Fruit fly (Drosophila melanogaster) whole organism, embryonic: ENCODE data around the gene Yip1d1.

Experiments used
- Abd-B ChIP-seq: fragments of 200-800 bp; sonication (Bioruptor generic); optimal IDR thresholded peaks from 2 replicates; lab custom pipeline; 2018; ENCODE audit warnings: missing biosample characterization, mild to moderate bottlenecking, missing genetic modification characterization, moderate library complexity
- Atf6 ChIP-seq: fragments of 200-800 bp; sonication (Bioruptor generic); IDR thresholded peaks from 2 replicates; pipeline ENCODE4 v1.3.6; 2022; ENCODE audit warnings: missing biosample characterization, missing genetic modification characterization
- CG10543 ChIP-seq: fragments of 200-800 bp; sonication (Bioruptor generic); optimal IDR thresholded peaks from 3 replicates; lab custom pipeline; 2017; ENCODE audit warnings: missing biosample characterization, mild to moderate bottlenecking, missing genetic modification characterization, moderate library complexity
- CG11398 ChIP-seq: fragments of 200-800 bp; sonication (Bioruptor generic); optimal IDR thresholded peaks from 2 replicates; lab custom pipeline; 2016; ENCODE audit warnings: missing biosample characterization, missing genetic modification characterization
- CG12219 ChIP-seq: fragments of 200-800 bp; sonication (Bioruptor generic); optimal IDR thresholded peaks from 3 replicates; lab custom pipeline; 2018; ENCODE audit warnings: missing biosample characterization, mild to moderate bottlenecking, missing genetic modification characterization
- CG12769 ChIP-seq: fragments of 200-800 bp; sonication (Bioruptor generic); optimal IDR thresholded peaks from 2 replicates; lab custom pipeline; 2019; ENCODE audit warnings: missing biosample characterization, mild to moderate bottlenecking, missing genetic modification characterization, moderate library complexity
- CG13424 ChIP-seq: fragments of 200-800 bp; sonication (Bioruptor generic); optimal IDR thresholded peaks from 2 replicates; lab custom pipeline; 2019; ENCODE audit warnings: missing biosample characterization, mild to moderate bottlenecking, missing genetic modification characterization, moderate library complexity
- CG17359 ChIP-seq: fragments of 200-800 bp; sonication (Bioruptor generic); optimal IDR thresholded peaks from 3 replicates; lab custom pipeline; 2018; ENCODE audit warnings: missing biosample characterization, mild to moderate bottlenecking, missing genetic modification characterization, moderate library complexity
- CG17612 ChIP-seq: fragments of 200-800 bp; sonication (Bioruptor generic); IDR thresholded peaks from 2 replicates; pipeline ENCODE4 v1.3.6; 2022; ENCODE audit warnings: missing biosample characterization, missing genetic modification characterization
- CG17802 ChIP-seq: fragments of 200-800 bp; sonication (Bioruptor generic); optimal IDR thresholded peaks from 2 replicates; lab custom pipeline; 2018; ENCODE audit warnings: missing biosample characterization, mild to moderate bottlenecking, missing genetic modification characterization, moderate library complexity
- CG1832 ChIP-seq: fragments of 200-800 bp; sonication (Bioruptor generic); optimal IDR thresholded peaks from 2 replicates; lab custom pipeline; 2017; ENCODE audit warnings: missing biosample characterization, mild to moderate bottlenecking, missing genetic modification characterization, inconsistent platforms
- CG3065 ChIP-seq: fragments of 200-800 bp; sonication (Bioruptor generic); optimal IDR thresholded peaks from 2 replicates; lab custom pipeline; 2016; ENCODE audit warnings: missing biosample characterization, missing genetic modification characterization
- CG31224 ChIP-seq: fragments of 200-800 bp; sonication (Bioruptor generic); IDR thresholded peaks from 2 replicates; pipeline ENCODE4 v1.3.6; 2022; ENCODE audit warnings: missing biosample characterization, missing genetic modification characterization
- CG31365 ChIP-seq: fragments of 200-800 bp; sonication (Bioruptor generic); optimal IDR thresholded peaks from 2 replicates; lab custom pipeline; 2018; ENCODE audit warnings: missing biosample characterization, mild to moderate bottlenecking, missing genetic modification characterization
- CG32772 ChIP-seq: fragments of 200-800 bp; sonication (Bioruptor generic); IDR thresholded peaks from 2 replicates; pipeline ENCODE4 v1.3.6; 2022; ENCODE audit warnings: missing biosample characterization, missing genetic modification characterization
- CG34224 ChIP-seq: fragments of 200-800 bp; sonication (Bioruptor generic); IDR thresholded peaks from 3 replicates; pipeline ENCODE4 v1.3.6; 2022; ENCODE audit warnings: missing biosample characterization, missing genetic modification characterization; ENCODE audit not compliant: partially characterized antibody
- CG4707 ChIP-seq: fragments of 200-800 bp; sonication (Bioruptor generic); optimal IDR thresholded peaks from 2 replicates; lab custom pipeline; 2018; ENCODE audit warnings: missing biosample characterization, mild to moderate bottlenecking, missing genetic modification characterization, moderate library complexity
- CG5953 ChIP-seq: fragments of 200-800 bp; sonication (Bioruptor generic); IDR thresholded peaks from 2 replicates; pipeline ENCODE4 v1.3.6; 2022; ENCODE audit warnings: missing biosample characterization, missing genetic modification characterization
- CG6765 ChIP-seq: fragments of 200-800 bp; sonication (Bioruptor generic); optimal IDR thresholded peaks from 3 replicates; lab custom pipeline; 2017; ENCODE audit warnings: missing biosample characterization, mild to moderate bottlenecking, missing genetic modification characterization
- CG7271 ChIP-seq: fragments of 200-800 bp; sonication (Bioruptor generic); optimal IDR thresholded peaks from 2 replicates; lab custom pipeline; 2018; ENCODE audit warnings: missing biosample characterization, mild to moderate bottlenecking, missing genetic modification characterization, moderate library complexity
- CG9215 ChIP-seq: fragments of 200-800 bp; sonication (Bioruptor generic); IDR thresholded peaks from 2 replicates; pipeline ENCODE4 v1.3.6; 2022; ENCODE audit warnings: missing biosample characterization, missing genetic modification characterization
- Camta ChIP-seq: fragments of 200-800 bp; sonication (Bioruptor generic); optimal IDR thresholded peaks from 2 replicates; lab custom pipeline; 2016; ENCODE audit warnings: missing biosample characterization, missing genetic modification characterization
- HLH4C ChIP-seq: fragments of 200-800 bp; sonication (Bioruptor generic); IDR thresholded peaks from 3 replicates; pipeline ENCODE4 v1.3.6; 2022; ENCODE audit warnings: missing biosample characterization, missing genetic modification characterization; ENCODE audit not compliant: partially characterized antibody
- Hr51 ChIP-seq, 2 experiments: fragments of 200-800 bp; sonication (Bioruptor generic); optimal IDR thresholded peaks; 2 replicates in 1 of 2; 3 replicates in 1 of 2; lab custom pipeline; 2016 to 2018; ENCODE audit warnings: missing biosample characterization in 2 of 2, missing genetic modification characterization in 2 of 2, mild to moderate bottlenecking in 1 of 2, moderate library complexity in 1 of 2
- Meics ChIP-seq: fragments of 200-800 bp; sonication (Bioruptor generic); optimal IDR thresholded peaks from 2 replicates; lab custom pipeline; 2017; ENCODE audit warnings: missing biosample characterization, mild to moderate bottlenecking, missing genetic modification characterization
- Nf-YC ChIP-seq: fragments of 200-800 bp; optimal IDR thresholded peaks from 3 replicates; lab custom pipeline; 2019; ENCODE audit warnings: missing biosample characterization, mild to moderate bottlenecking, missing genetic modification characterization, moderate library complexity
- Sry-β ChIP-seq: fragments of 200-800 bp; sonication (Bioruptor generic); optimal IDR thresholded peaks from 2 replicates; lab custom pipeline; 2018; ENCODE audit warnings: missing biosample characterization, mild to moderate bottlenecking, missing genetic modification characterization, moderate library complexity
- Ssrp ChIP-seq: fragments of 200-800 bp; sonication (Bioruptor generic); optimal IDR thresholded peaks from 2 replicates; lab custom pipeline; 2018; ENCODE audit warnings: missing biosample characterization, mild to moderate bottlenecking, missing genetic modification characterization, moderate library complexity
- Stat92E ChIP-seq, 3 experiments: fragments of >200 bp in 2 of 3; fragments of 200-800 bp in 1 of 3; sonication (Bioruptor generic) in 1 of 3; optimal IDR thresholded peaks; 2 replicates each; lab custom pipeline; 2017 to 2019; ENCODE audit warnings: missing biosample characterization in 3 of 3, missing genetic modification characterization in 3 of 3, mild to moderate bottlenecking in 1 of 3, moderate library complexity in 1 of 3
- TFAM ChIP-seq: fragments of 200-800 bp; sonication (Bioruptor generic); optimal IDR thresholded peaks from 2 replicates; lab custom pipeline; 2017; ENCODE audit warnings: missing biosample characterization, missing genetic modification characterization, inconsistent platforms
- ato ChIP-seq: fragments of 200-800 bp; sonication (Bioruptor generic); IDR thresholded peaks from 2 replicates; pipeline ENCODE4 v1.3.6; 2022; ENCODE audit warnings: missing biosample characterization, missing genetic modification characterization; ENCODE audit not compliant: partially characterized antibody
- bigmax ChIP-seq: fragments of 200-800 bp; sonication (Bioruptor generic); optimal IDR thresholded peaks from 2 replicates; lab custom pipeline; 2018; ENCODE audit warnings: missing biosample characterization, mild to moderate bottlenecking, missing genetic modification characterization
- caup ChIP-seq: fragments of 200-800 bp; sonication (Bioruptor generic); optimal IDR thresholded peaks from 3 replicates; lab custom pipeline; 2017; ENCODE audit warnings: missing biosample characterization, mild to moderate bottlenecking, missing genetic modification characterization, moderate library complexity; ENCODE audit not compliant: severe bottlenecking
- dan ChIP-seq: fragments of 200-800 bp; sonication (Bioruptor generic); IDR thresholded peaks from 2 replicates; pipeline ENCODE4 v1.3.6; 2022; ENCODE audit warnings: missing biosample characterization, missing genetic modification characterization
- danr ChIP-seq: fragments of 200-800 bp; sonication (Bioruptor generic); IDR thresholded peaks from 2 replicates; pipeline ENCODE4 v1.3.6; 2022; ENCODE audit warnings: missing biosample characterization, missing genetic modification characterization
- dmrt11E ChIP-seq: fragments of 200-800 bp; sonication (Bioruptor generic); optimal IDR thresholded peaks from 3 replicates; lab custom pipeline; 2018; ENCODE audit warnings: missing biosample characterization, mild to moderate bottlenecking, missing genetic modification characterization, moderate library complexity
- exex ChIP-seq: fragments of 200-800 bp; sonication (Bioruptor generic); optimal IDR thresholded peaks from 4 replicates; lab custom pipeline; 2018; ENCODE audit warnings: missing biosample characterization, mild to moderate bottlenecking, missing genetic modification characterization, moderate library complexity
- fd3F ChIP-seq: fragments of 200-800 bp; sonication (Bioruptor generic); optimal IDR thresholded peaks from 2 replicates; lab custom pipeline; 2018; ENCODE audit warnings: missing biosample characterization, mild to moderate bottlenecking, missing genetic modification characterization, moderate library complexity
- fru ChIP-seq: fragments of >200 bp; optimal IDR thresholded peaks from 2 replicates; lab custom pipeline; 2017
- her ChIP-seq: fragments of 200-800 bp; sonication (Bioruptor generic); optimal IDR thresholded peaks from 2 replicates; lab custom pipeline; 2016; ENCODE audit warnings: missing biosample characterization, missing genetic modification characterization
- kni ChIP-seq: fragments of 200-800 bp; sonication (Bioruptor generic); optimal IDR thresholded peaks from 3 replicates; lab custom pipeline; 2017; ENCODE audit warnings: mild to moderate bottlenecking, missing biosample characterization, missing genetic modification reagents, missing genetic modification characterization
- luna ChIP-seq: fragments of 200-800 bp; sonication (Bioruptor generic); optimal IDR thresholded peaks from 2 replicates; lab custom pipeline; 2016; ENCODE audit warnings: missing biosample characterization, missing genetic modification characterization
- mirr ChIP-seq: fragments of 200-800 bp; sonication (Bioruptor generic); optimal IDR thresholded peaks from 3 replicates; lab custom pipeline; 2018; ENCODE audit warnings: missing biosample characterization, mild to moderate bottlenecking, missing genetic modification characterization
- prd ChIP-seq, 3 experiments: fragments of >200 bp in 2 of 3; fragments of 200-800 bp in 1 of 3; sonication (Bioruptor generic) in 1 of 3; optimal IDR thresholded peaks in 2 of 3; IDR thresholded peaks in 1 of 3; 2 replicates in 2 of 3; 3 replicates in 1 of 3; pipeline versions ENCODE4 v1.3.6 to Lab custom; 2017 to 2022; ENCODE audit warnings: missing biosample characterization in 1 of 3, missing genetic modification characterization in 1 of 3
- repo ChIP-seq: fragments of 200-800 bp; sonication (Bioruptor generic); optimal IDR thresholded peaks from 2 replicates; lab custom pipeline; 2016; ENCODE audit warnings: missing biosample characterization, missing genetic modification characterization
- slou ChIP-seq: fragments of 200-800 bp; sonication (Bioruptor generic); optimal IDR thresholded peaks from 3 replicates; lab custom pipeline; 2016; ENCODE audit warnings: missing biosample characterization, missing genetic modification characterization
- stwl ChIP-seq: fragments of 200-800 bp; sonication (Bioruptor generic); optimal IDR thresholded peaks from 3 replicates; lab custom pipeline; 2018; ENCODE audit warnings: missing biosample characterization, mild to moderate bottlenecking, missing genetic modification characterization, moderate library complexity
- toy ChIP-seq: fragments of 200-800 bp; sonication (Bioruptor generic); IDR thresholded peaks from 2 replicates; pipeline ENCODE4 v1.3.6; 2022; ENCODE audit warnings: missing biosample characterization, missing genetic modification characterization
- zfh2 ChIP-seq: fragments of 200-800 bp; sonication (Bioruptor generic); optimal IDR thresholded peaks from 2 replicates; lab custom pipeline; 2016; ENCODE audit warnings: missing biosample characterization, missing genetic modification characterization

Gene Yip1d1

DNA sequence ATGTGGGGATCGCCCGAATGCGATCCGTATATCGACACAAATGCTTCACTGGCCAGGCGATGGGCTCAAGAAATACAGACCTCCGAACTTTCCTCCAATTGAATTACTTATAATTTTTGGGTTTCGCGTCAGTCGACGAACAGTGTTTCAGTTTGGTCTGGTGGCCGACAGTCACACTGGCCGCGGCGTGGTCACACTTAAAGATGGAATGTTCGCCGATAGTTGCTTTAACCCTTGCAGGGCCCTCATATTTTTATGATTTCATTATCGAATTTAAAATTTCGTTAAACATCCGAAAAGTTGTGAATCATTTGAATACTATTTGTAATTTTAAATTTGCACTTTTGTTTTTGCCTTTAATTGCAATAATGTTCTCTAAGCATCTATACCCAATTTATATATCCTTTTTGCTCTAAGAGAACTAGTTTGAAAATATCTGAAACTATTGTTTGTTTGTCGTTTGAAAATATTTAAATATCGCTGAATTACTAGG, 18.6 kb upstream of the Yip1d1 start, which contains the start of gene Ube4B (continued):
- TF ChIP-seq CG17802 (tag; lab: Kevin White, UChicago) (no peak), CG12769 (no peak), fru (lab: Kevin White, UChicago) (no peak), danr (GFP tag; lab: Robert Waterston, UW) (no peak), Sry-β (GFP tag; lab: Kevin White, UChicago) (peak; percentile 25), CG12219 (no peak), CG4707 (GFP tag; lab: Kevin White, UChicago) (no peak), prd (optimal IDR thresholded peaks at IDR 0.05; lab: Kevin White, UChicago) (no peak), prd (GFP tag; IDR thresholded peaks at IDR 0.05; lab: Robert Waterston, UW) (peak; percentile 70), kni (no peak), CG17612 (GFP tag; lab: Robert Waterston, UW) (no peak), CG7271 (no peak), Stat92E (GFP tag; optimal IDR thresholded peaks at IDR 0.05; lab: Kevin White, UChicago) (no peak), Nf-YC (tag; lab: Kevin White, UChicago) (peak; percentile 81), Hr51 (GFP tag; optimal IDR thresholded peaks at IDR 0.05; lab: Kevin White, UChicago) (peak in 1 of 2 experiments; percentile 78), caup (GFP tag; lab: Kevin White, UChicago) (peak; percentile 56), Abd-B (GFP tag; lab: Kevin White, UChicago) (peak; percentile 41), mirr (GFP tag; lab: Kevin White, UChicago) (no peak), zfh2 (peak; percentile 71), luna (GFP tag; lab: Kevin White, UChicago) (peak; percentile 18), Meics (GFP tag; lab: Kevin White, UChicago) (no peak), dan (GFP tag; lab: Robert Waterston, UW) (no peak), CG31224 (GFP tag; lab: Robert Waterston, UW) (peak; percentile 28; the same call in 1 of the 2 replicates), CG1832 (GFP tag; lab: Kevin White, UChicago) (no peak), CG31365 (tag; lab: Kevin White, UChicago) (no peak), CG32772 (GFP tag; lab: Robert Waterston, UW) (peak; percentile 33; the same call in 1 of the 2 replicates), ato (GFP tag; lab: Robert Waterston, UW) (peak; percentile 86), CG6765 (GFP tag; lab: Kevin White, UChicago) (no peak), dmrt11E (tag; lab: Kevin White, UChicago) (peak; percentile 41), TFAM (no peak), CG5953 (no peak), exex (no peak), her (GFP tag; lab: Kevin White, UChicago) (peak; percentile 56), bigmax (GFP tag; lab: Kevin White, UChicago) (peak; percentile 18), CG3065 (GFP tag; lab: Kevin White, UChicago) (no peak), CG17359 (tag; lab: Kevin White, UChicago) (no peak), CG34224 (GFP tag; lab: Robert Waterston, UW) (peak; percentile 68), fd3F (GFP tag; lab: Kevin White, UChicago) (no peak), CG11398 (peak; percentile 47), CG13424 (peak; percentile 70), Camta (GFP tag; lab: Kevin White, UChicago) (peak; percentile 36), Atf6 (GFP tag; lab: Robert Waterston, UW) (peak; percentile 55), CG9215 (GFP tag; lab: Robert Waterston, UW) (peak; percentile 61), repo (GFP tag; lab: Kevin White, UChicago) (peak; percentile 42), HLH4C (peak; percentile 71), CG10543 (GFP tag; lab: Kevin White, UChicago) (peak; percentile 69), toy (no peak), slou (GFP tag; lab: Kevin White, UChicago) (no peak), stwl (peak; percentile 83), Ssrp (tag; lab: Kevin White, UChicago) (peak; percentile 27)
